Worm (Caenorhabditis elegans) whole organism, L3 larva: ENCODE measurements around the gene F32D8.4.

ENCODE experiments used
- R02D3.7 ChIP-seq: fragments of 150-350 bp; optimal IDR thresholded peaks from 2 replicates; lab custom pipeline; 2014; ENCODE audit warnings: missing biosample characterization, missing genetic modification characterization
- ZK546.5 ChIP-seq: sonication (generic microtip); optimal IDR thresholded peaks from 2 replicates; lab custom pipeline; 2017; ENCODE audit warnings: missing biosample characterization, missing genetic modification characterization
- aly-2 ChIP-seq: fragments of 150-350 bp; optimal IDR thresholded peaks from 2 replicates; lab custom pipeline; 2014; ENCODE audit warnings: missing biosample characterization, missing genetic modification characterization
- ama-1 ChIP-seq: fragments of 150-350 bp; optimal IDR thresholded peaks from 2 replicates; lab custom pipeline; 2018
- ceh-16 ChIP-seq: sonication (generic microtip); optimal IDR thresholded peaks from 2 replicates; lab custom pipeline; 2017; ENCODE audit warnings: missing biosample characterization, missing genetic modification characterization
- ceh-28 ChIP-seq: fragments of 150-350 bp; optimal IDR thresholded peaks from 2 replicates; lab custom pipeline; 2014; ENCODE audit warnings: missing biosample characterization, missing genetic modification reagents, missing genetic modification characterization
- ceh-82 ChIP-seq: fragments of 150-350 bp; optimal IDR thresholded peaks from 2 replicates; lab custom pipeline; 2014; ENCODE audit warnings: missing biosample characterization, missing genetic modification characterization
- ceh-9 ChIP-seq: sonication (generic microtip); optimal IDR thresholded peaks from 2 replicates; lab custom pipeline; 2018; ENCODE audit warnings: missing biosample characterization, missing genetic modification characterization
- daf-12 ChIP-seq: fragments of 150-350 bp; optimal IDR thresholded peaks from 2 replicates; lab custom pipeline; 2014; ENCODE audit warnings: missing biosample characterization, missing genetic modification reagents, missing genetic modification characterization
- egl-27 ChIP-seq: sonication (generic microtip); optimal IDR thresholded peaks from 4 replicates; lab custom pipeline; 2017; ENCODE audit warnings: missing biosample characterization, missing genetic modification reagents, missing genetic modification characterization
- egl-5 ChIP-seq: fragments of 150-350 bp; optimal IDR thresholded peaks from 2 replicates; lab custom pipeline; 2017; ENCODE audit warnings: missing biosample characterization, missing genetic modification reagents, missing genetic modification characterization, inconsistent platforms
- elt-1 ChIP-seq: fragments of 150-350 bp; optimal IDR thresholded peaks from 2 replicates; lab custom pipeline; 2014; ENCODE audit warnings: missing biosample characterization, missing genetic modification characterization
- elt-2 ChIP-seq: sonication (generic microtip); optimal IDR thresholded peaks from 2 replicates; lab custom pipeline; 2016; ENCODE audit warnings: missing genetic modification reagents, mild to moderate bottlenecking, missing genetic modification characterization, missing compliant biosample characterization
- elt-3 ChIP-seq, 3 experiments: fragments of 150-350 bp in 1 of 3; sonication (generic microtip) in 2 of 3; optimal IDR thresholded peaks; 2 replicates in 2 of 3; 4 replicates in 1 of 3; lab custom pipeline; 2014 to 2017; ENCODE audit warnings: missing biosample characterization in 3 of 3, missing genetic modification characterization in 3 of 3
- eor-1 ChIP-seq, 2 experiments: fragments of 150-350 bp; optimal IDR thresholded peaks; 2 replicates each; lab custom pipeline; 2014 to 2018; ENCODE audit warnings: missing biosample characterization in 2 of 2, missing genetic modification characterization in 2 of 2
- fkh-10 ChIP-seq: sonication (generic microtip); optimal IDR thresholded peaks from 2 replicates; lab custom pipeline; 2017; ENCODE audit warnings: missing biosample characterization, missing genetic modification reagents, missing genetic modification characterization
- fkh-2 ChIP-seq: fragments of 150-350 bp; optimal IDR thresholded peaks from 2 replicates; lab custom pipeline; 2014; ENCODE audit warnings: missing biosample characterization, missing genetic modification reagents, missing genetic modification characterization
- fos-1 ChIP-seq: fragments of 150-350 bp; optimal IDR thresholded peaks from 2 replicates; lab custom pipeline; 2014; ENCODE audit warnings: missing biosample characterization, missing genetic modification characterization
- hmg-11 ChIP-seq: sonication (generic microtip); optimal IDR thresholded peaks from 2 replicates; lab custom pipeline; 2016; ENCODE audit warnings: missing genetic modification characterization, missing compliant biosample characterization
- jun-1 ChIP-seq: fragments of 150-350 bp; optimal IDR thresholded peaks from 2 replicates; lab custom pipeline; 2014; ENCODE audit warnings: missing biosample characterization, missing genetic modification reagents, missing genetic modification characterization
- lin-15B ChIP-seq: fragments of 150-350 bp; optimal IDR thresholded peaks from 2 replicates; lab custom pipeline; 2014; ENCODE audit warnings: missing biosample characterization, missing genetic modification characterization
- lin-39 ChIP-seq: fragments of 150-350 bp; optimal IDR thresholded peaks from 2 replicates; lab custom pipeline; 2018; ENCODE audit warnings: missing biosample characterization, missing genetic modification reagents, missing genetic modification characterization
- lsy-12 ChIP-seq: sonication (generic microtip); optimal IDR thresholded peaks from 2 replicates; lab custom pipeline; 2016; ENCODE audit warnings: mild to moderate bottlenecking, missing genetic modification characterization, missing compliant biosample characterization
- mdl-1 ChIP-seq: fragments of 150-350 bp; optimal IDR thresholded peaks from 2 replicates; lab custom pipeline; 2014; ENCODE audit warnings: missing biosample characterization, missing genetic modification characterization
- mml-1 ChIP-seq: fragments of 150-350 bp; sonication (generic microtip); optimal IDR thresholded peaks from 3 replicates; lab custom pipeline; 2014; ENCODE audit warnings: missing biosample characterization, missing genetic modification characterization
- nfya-1 ChIP-seq: sonication (generic microtip); optimal IDR thresholded peaks from 2 replicates; lab custom pipeline; 2017; ENCODE audit warnings: missing genetic modification characterization, mild to moderate bottlenecking, missing compliant biosample characterization, antibody characterized with exemption, moderate library complexity; ENCODE audit not compliant: insufficient read depth
- nhr-11 ChIP-seq: fragments of 150-350 bp; optimal IDR thresholded peaks from 2 replicates; lab custom pipeline; 2014; ENCODE audit warnings: missing biosample characterization, missing genetic modification characterization
- nhr-12 ChIP-seq: fragments of 150-350 bp; optimal IDR thresholded peaks from 2 replicates; lab custom pipeline; 2014; ENCODE audit warnings: missing biosample characterization, missing genetic modification characterization
- nhr-23 ChIP-seq: fragments of 150-350 bp; optimal IDR thresholded peaks from 2 replicates; lab custom pipeline; 2014; ENCODE audit warnings: missing biosample characterization, missing genetic modification reagents, missing genetic modification characterization
- nhr-237 ChIP-seq: fragments of 150-350 bp; optimal IDR thresholded peaks from 2 replicates; lab custom pipeline; 2014; ENCODE audit warnings: missing biosample characterization, missing genetic modification characterization
- nhr-25 ChIP-seq: sonication (generic microtip); optimal IDR thresholded peaks from 2 replicates; lab custom pipeline; 2017; ENCODE audit warnings: missing biosample characterization, missing genetic modification characterization
- nhr-28 ChIP-seq: fragments of 150-350 bp; optimal IDR thresholded peaks from 2 replicates; lab custom pipeline; 2014; ENCODE audit warnings: missing biosample characterization, missing genetic modification characterization
- nhr-43 ChIP-seq: sonication (generic microtip); optimal IDR thresholded peaks from 2 replicates; lab custom pipeline; 2016; ENCODE audit warnings: mild to moderate bottlenecking, missing genetic modification characterization, missing compliant biosample characterization; ENCODE audit not compliant: poor library complexity, severe bottlenecking
- nhr-67 ChIP-seq: fragments of 150-350 bp; optimal IDR thresholded peaks from 2 replicates; lab custom pipeline; 2014; ENCODE audit warnings: missing biosample characterization, missing genetic modification characterization
- nhr-76 ChIP-seq: fragments of 150-350 bp; sonication (generic microtip); optimal IDR thresholded peaks from 5 replicates; lab custom pipeline; 2014; ENCODE audit warnings: missing biosample characterization, missing genetic modification characterization
- nhr-77 ChIP-seq: fragments of 150-350 bp; optimal IDR thresholded peaks from 2 replicates; lab custom pipeline; 2014; ENCODE audit warnings: missing biosample characterization, missing genetic modification characterization
- pha-4 ChIP-seq: fragments of 150-350 bp; optimal IDR thresholded peaks from 2 replicates; lab custom pipeline; 2014; ENCODE audit warnings: missing biosample characterization, missing genetic modification reagents, missing genetic modification characterization
- pqm-1 ChIP-seq: fragments of 150-350 bp; optimal IDR thresholded peaks from 2 replicates; lab custom pipeline; 2017; ENCODE audit warnings: missing biosample characterization, missing genetic modification characterization, inconsistent platforms
- sea-2 ChIP-seq: fragments of 150-350 bp; sonication (generic microtip); optimal IDR thresholded peaks from 4 replicates; lab custom pipeline; 2014; ENCODE audit warnings: missing biosample characterization, missing genetic modification reagents, missing genetic modification characterization
- skn-1 ChIP-seq: fragments of 150-350 bp; optimal IDR thresholded peaks from 2 replicates; lab custom pipeline; 2014; ENCODE audit warnings: missing biosample characterization, missing genetic modification characterization
- tbx-2 ChIP-seq: sonication (generic microtip); optimal IDR thresholded peaks from 2 replicates; lab custom pipeline; 2016; ENCODE audit warnings: mild to moderate bottlenecking, missing genetic modification characterization, missing compliant biosample characterization
- unc-39 ChIP-seq: sonication (generic microtip); optimal IDR thresholded peaks from 4 replicates; lab custom pipeline; 2017; ENCODE audit warnings: missing biosample characterization, missing genetic modification characterization
- unc-62 ChIP-seq: fragments of 150-350 bp; sonication (generic microtip); optimal IDR thresholded peaks from 4 replicates; lab custom pipeline; 2014; ENCODE audit warnings: missing biosample characterization, missing genetic modification reagents, missing genetic modification characterization
- zag-1 ChIP-seq: fragments of 150-350 bp; optimal IDR thresholded peaks from 2 replicates; lab custom pipeline; 2014; ENCODE audit warnings: missing biosample characterization, missing genetic modification characterization
- ztf-11 ChIP-seq: fragments of 150-350 bp; optimal IDR thresholded peaks from 2 replicates; lab custom pipeline; 2014; ENCODE audit warnings: missing biosample characterization, missing genetic modification characterization
- ztf-4 ChIP-seq: fragments of 150-350 bp; optimal IDR thresholded peaks from 2 replicates; lab custom pipeline; 2014; ENCODE audit warnings: missing biosample characterization, missing genetic modification characterization

The F32D8.4 gene

DNA sequence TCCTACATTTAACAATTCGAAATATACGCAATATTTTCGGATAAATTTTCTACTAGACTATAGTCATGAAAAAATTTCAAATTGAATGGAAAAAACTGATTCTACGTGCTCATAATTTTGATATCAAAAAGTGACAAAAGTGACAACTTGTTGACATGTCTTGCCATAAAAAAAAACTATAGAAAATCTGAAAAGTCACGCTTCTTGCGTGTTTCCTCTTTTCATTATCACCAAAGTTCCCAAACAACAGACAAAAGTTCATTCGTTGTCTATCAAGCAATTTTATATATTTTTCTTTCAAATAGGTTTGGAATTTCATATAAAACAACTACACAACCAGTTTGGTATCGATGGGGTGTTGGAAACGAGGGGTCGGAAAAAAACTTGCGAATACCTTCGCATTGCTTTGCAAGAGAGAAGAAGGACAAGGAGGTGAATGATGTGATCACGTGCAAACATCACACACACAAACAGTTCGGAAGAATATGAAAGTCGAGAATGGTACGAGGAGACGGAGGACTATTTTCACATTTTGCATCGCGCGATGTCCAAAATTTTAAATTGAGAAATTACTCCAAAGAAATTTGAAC, 34.2 kb downstream of the F32D8.4 start:
- no peak for TF ChIP-seq fkh-2 (tag; lab: Kevin White, UChicago)
- TF ChIP-seq lin-39 = no peak
- no peak for TF ChIP-seq nhr-28
- TF ChIP-seq nfya-1 = no peak
- no peak for TF ChIP-seq R02D3.7
- TF ChIP-seq nhr-11 (tag; lab: Kevin White, UChicago) = no peak
- TF ChIP-seq nhr-237 = no peak
- no peak for TF ChIP-seq ceh-9 (tag; lab: Kevin White, UChicago)
- TF ChIP-seq mdl-1 (tag; lab: Kevin White, UChicago) = no peak
- no peak for TF ChIP-seq unc-62 (GFP tag; lab: Kevin White, UChicago)
- TF ChIP-seq pqm-1 (tag; lab: Kevin White, UChicago) = no peak
- no peak for TF ChIP-seq tbx-2
- no peak for TF ChIP-seq ceh-28
- peak; percentile 22 for TF ChIP-seq pha-4 (tag; lab: Kevin White, UChicago)
- TF ChIP-seq nhr-25 (tag; lab: Kevin White, UChicago) = peak; percentile 40
- no peak for TF ChIP-seq hmg-11 (tag; lab: Kevin White, UChicago)
- TF ChIP-seq nhr-76 = no peak
- no peak for TF ChIP-seq unc-39 (tag; lab: Kevin White, UChicago)
- TF ChIP-seq eor-1 (tag; optimal IDR thresholded peaks at IDR 0.05; lab: Kevin White, UChicago) = no peak
- no peak for TF ChIP-seq elt-1 (tag; lab: Kevin White, UChicago)
- TF ChIP-seq lin-15B (tag; lab: Kevin White, UChicago) = no peak
- no peak for TF ChIP-seq daf-12
- no peak for TF ChIP-seq mml-1 (tag; lab: Kevin White, UChicago)
- TF ChIP-seq ZK546.5 (tag; lab: Kevin White, UChicago) = no peak
- no peak for TF ChIP-seq fkh-10
- TF ChIP-seq ztf-11 (tag; lab: Kevin White, UChicago) = no peak
- peak; percentile 32 for TF ChIP-seq nhr-43
- TF ChIP-seq ztf-4 = no peak
- TF ChIP-seq ceh-16 (tag; lab: Kevin White, UChicago) = no peak
- peak; percentile 26 for TF ChIP-seq nhr-23
- no peak for TF ChIP-seq sea-2
- no peak for TF ChIP-seq nhr-12 (tag; lab: Kevin White, UChicago)
- no peak for TF ChIP-seq lsy-12
- no peak for TF ChIP-seq elt-3 (tag; optimal IDR thresholded peaks at IDR 0.05; lab: Kevin White, UChicago)
- TF ChIP-seq fos-1 (tag; lab: Kevin White, UChicago) = no peak
- no peak for TF ChIP-seq ceh-82
- TF ChIP-seq nhr-67 (tag; lab: Kevin White, UChicago) = no peak
- TF ChIP-seq aly-2 (tag; lab: Kevin White, UChicago) = no peak
- TF ChIP-seq skn-1 (tag; lab: Kevin White, UChicago) = no peak
- TF ChIP-seq elt-2 (tag; lab: Kevin White, UChicago) = peak; percentile 53
- no peak for TF ChIP-seq zag-1 (tag; lab: Kevin White, UChicago)
- no peak for TF ChIP-seq egl-27 (tag; lab: Kevin White, UChicago)

DNA sequence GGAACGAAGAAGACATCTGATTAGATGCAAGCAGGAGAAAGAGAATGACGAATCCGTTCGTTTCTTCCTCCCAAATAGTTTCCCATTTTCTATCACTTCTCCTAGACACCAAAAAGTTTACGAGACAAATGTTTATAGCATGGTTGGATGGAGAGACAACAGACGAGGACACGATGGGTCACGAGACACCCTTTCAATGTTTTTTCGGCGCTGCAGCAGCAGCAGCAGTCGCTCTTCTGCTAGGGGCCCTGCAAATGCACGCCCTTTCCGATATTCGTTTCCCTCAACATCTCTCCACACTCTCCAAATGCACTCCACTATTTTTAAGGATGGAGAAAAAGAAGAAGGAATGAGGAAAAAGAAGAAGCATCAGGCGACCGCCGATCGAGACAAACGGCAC, 35.0 kb downstream of the F32D8.4 start:
- TF ChIP-seq ceh-9 (tag; lab: Kevin White, UChicago) (no peak), nhr-237 (no peak), sea-2 (no peak), elt-1 (tag; lab: Kevin White, UChicago) (no peak), daf-12 (no peak), nhr-25 (tag; lab: Kevin White, UChicago) (no peak), unc-39 (tag; lab: Kevin White, UChicago) (no peak), ama-1 (lab: Kevin White, UChicago) (peak; percentile 52), ceh-28 (peak; percentile 52), egl-5 (tag; lab: Kevin White, UChicago) (peak; percentile 88), nfya-1 (peak; percentile 85), elt-2 (tag; lab: Kevin White, UChicago) (peak; percentile 36), nhr-28 (no peak), unc-62 (GFP tag; lab: Kevin White, UChicago) (no peak), lin-39 (peak; percentile 87), pqm-1 (tag; lab: Kevin White, UChicago) (no peak), hmg-11 (tag; lab: Kevin White, UChicago) (peak; percentile 69), nhr-12 (tag; lab: Kevin White, UChicago) (no peak), nhr-67 (tag; lab: Kevin White, UChicago) (no peak), fos-1 (tag; lab: Kevin White, UChicago) (no peak), ceh-82 (no peak), nhr-43 (peak; percentile 65), ZK546.5 (tag; lab: Kevin White, UChicago) (no peak), fkh-2 (tag; lab: Kevin White, UChicago) (no peak), mml-1 (tag; lab: Kevin White, UChicago) (no peak), lsy-12 (peak; percentile 59), elt-3 (tag; optimal IDR thresholded peaks at IDR 0.05; lab: Kevin White, UChicago) (no peak), ceh-16 (tag; lab: Kevin White, UChicago) (no peak), mdl-1 (tag; lab: Kevin White, UChicago) (peak; percentile 71), ztf-4 (peak; percentile 35), fkh-10 (peak; percentile 59), eor-1 (tag; optimal IDR thresholded peaks at IDR 0.05; lab: Kevin White, UChicago) (no peak), nhr-76 (no peak), tbx-2 (peak; percentile 77), lin-15B (tag; lab: Kevin White, UChicago) (no peak), egl-27 (tag; lab: Kevin White, UChicago) (peak; percentile 62), ztf-11 (tag; lab: Kevin White, UChicago) (no peak), jun-1 (tag; lab: Kevin White, UChicago) (peak; percentile 31), nhr-77 (tag; lab: Kevin White, UChicago) (no peak), skn-1 (tag; lab: Kevin White, UChicago) (peak; percentile 19), nhr-23 (peak; percentile 56), pha-4 (tag; lab: Kevin White, UChicago) (peak; percentile 59), nhr-11 (tag; lab: Kevin White, UChicago) (peak; percentile 63)
